Worm (Caenorhabditis elegans): ENCODE measurements around the gene Y32F6A.5.

DNA sequence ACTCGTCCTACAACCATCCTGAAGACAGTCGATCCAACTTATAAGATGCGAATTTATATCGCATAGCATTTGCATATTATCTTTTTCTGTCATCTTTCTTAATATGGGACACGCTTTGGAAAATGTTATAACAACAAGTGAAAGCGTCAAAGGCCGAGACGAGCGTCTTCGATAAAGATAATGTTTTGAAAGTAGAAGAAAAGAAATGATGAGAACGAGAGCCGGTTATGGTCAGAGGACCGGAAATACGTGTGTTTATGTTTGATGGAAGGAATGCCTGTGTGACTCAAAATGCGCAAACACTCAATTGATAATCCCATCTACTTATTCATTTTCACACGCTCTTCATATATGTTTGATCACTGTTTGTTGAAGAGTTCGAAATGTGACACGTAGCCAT, 49.6 kb upstream of the Y32F6A.5 start, which contains the start of gene C35A5.11:
- TF ChIP-seq madf-9 (GFP tag; conservative IDR thresholded peaks at IDR 0.05) (no peak), zfp-2 (tag; optimal IDR thresholded peaks at IDR 0.05) (no peak), nhr-237 (tag; optimal IDR thresholded peaks at IDR 0.05) (no peak), ceh-28 (tag; optimal IDR thresholded peaks at IDR 0.05) (no peak), spr-1 (tag; optimal IDR thresholded peaks at IDR 0.05) (no peak), zag-1 (tag; optimal IDR thresholded peaks at IDR 0.05) (no peak), F49E8.2 (tag; optimal IDR thresholded peaks at IDR 0.05; ENCODE audit: borderline replicate concordance) (no peak), lin-39 (tag; optimal IDR thresholded peaks at IDR 0.05) (no peak), ama-1 (optimal IDR thresholded peaks at IDR 0.05) (no peak)
